Worm (Caenorhabditis elegans) whole organism, L4 larva: ENCODE measurements around the gene meg-3.
A peak's percentile ranks its signal among the peaks of the same experiment; 100 is the strongest.

Experiments used
- D1046.2 ChIP-seq: fragments of 200-800 bp; sonication (Bioruptor generic); IDR thresholded peaks from 2 replicates; pipeline ENCODE4 v1.3.6; 2022; ENCODE audit warnings: missing genetic modification characterization, missing compliant biosample characterization
- F26F4.8 ChIP-seq: fragments of 200-800 bp; sonication (Bioruptor generic); conservative IDR thresholded peaks from 2 replicates; pipeline ENCODE4 v1.3.6; 2022; ENCODE audit warnings: missing genetic modification characterization, missing compliant biosample characterization
- T26A8.4 ChIP-seq: fragments of 200-800 bp; sonication (Bioruptor generic); IDR thresholded peaks from 2 replicates; pipeline ENCODE4 v1.3.6; 2022; ENCODE audit warnings: missing genetic modification characterization, missing compliant biosample characterization
- Y105C5A.15 ChIP-seq: fragments of 200-800 bp; sonication (Bioruptor generic); IDR thresholded peaks from 2 replicates; pipeline ENCODE4 v1.3.6; 2022; ENCODE audit warnings: missing genetic modification characterization, missing compliant biosample characterization
- ZK337.2 ChIP-seq: fragments of 200-800 bp; sonication (Bioruptor generic); IDR thresholded peaks from 2 replicates; pipeline ENCODE4 v1.3.6; 2022; ENCODE audit warnings: missing genetic modification reagents, missing genetic modification characterization, missing compliant biosample characterization
- aha-1 ChIP-seq: fragments of 150-350 bp; peaks from one replicate; lab custom pipeline; 2014; ENCODE audit warnings: missing biosample characterization, missing genetic modification characterization
- ceh-44 ChIP-seq: fragments of 200-800 bp; sonication (Bioruptor generic); IDR thresholded peaks from 2 replicates; pipeline ENCODE4 v1.3.6; 2022; ENCODE audit warnings: missing genetic modification reagents, missing genetic modification characterization, missing compliant biosample characterization
- daf-16 ChIP-seq, 3 experiments: sonication (generic microtip); optimal IDR thresholded peaks; 2 replicates each; lab custom pipeline; 2016 to 2017; ENCODE audit warnings: missing genetic modification characterization in 3 of 3, missing genetic modification reagents in 3 of 3, mild to moderate bottlenecking in 2 of 3, missing compliant biosample characterization in 2 of 3, missing biosample characterization in 1 of 3, moderate library complexity in 1 of 3
- dmd-6 ChIP-seq: fragments of 200-800 bp; sonication (Bioruptor generic); IDR thresholded peaks from 2 replicates; pipeline ENCODE4 v1.3.6; 2022; ENCODE audit warnings: missing genetic modification reagents, missing genetic modification characterization, missing compliant biosample characterization
- dmd-8 ChIP-seq: fragments of 200-800 bp; sonication (Bioruptor generic); IDR thresholded peaks from 2 replicates; pipeline ENCODE4 v1.3.6; 2022; ENCODE audit warnings: missing genetic modification characterization, missing compliant biosample characterization
- duxl-1 ChIP-seq: sonication (generic microtip); optimal IDR thresholded peaks from 2 replicates; lab custom pipeline; 2016; ENCODE audit warnings: mild to moderate bottlenecking, missing genetic modification characterization, moderate library complexity, missing compliant biosample characterization; ENCODE audit not compliant: poor library complexity
- dve-1 ChIP-seq: sonication (generic microtip); optimal IDR thresholded peaks from 2 replicates; lab custom pipeline; 2017; ENCODE audit warnings: antibody characterized with exemption, mild to moderate bottlenecking, missing genetic modification characterization, missing compliant biosample characterization; ENCODE audit not compliant: insufficient read depth
- hlh-11 ChIP-seq: fragments of 200-800 bp; sonication (Bioruptor generic); optimal IDR thresholded peaks from 2 replicates; lab custom pipeline; 2018; ENCODE audit warnings: mild to moderate bottlenecking, missing genetic modification characterization, missing compliant biosample characterization
- hlh-30 ChIP-seq: sonication (generic microtip); optimal IDR thresholded peaks from 2 replicates; lab custom pipeline; 2017; ENCODE audit warnings: antibody characterized with exemption, mild to moderate bottlenecking, missing genetic modification characterization, missing compliant biosample characterization; ENCODE audit not compliant: insufficient read depth
- lim-7 ChIP-seq: fragments of 200-800 bp; sonication (Bioruptor generic); IDR thresholded peaks from 2 replicates; pipeline ENCODE4 v1.3.6; 2022; ENCODE audit warnings: missing genetic modification characterization, missing compliant biosample characterization
- lin-1 ChIP-seq: fragments of 200-800 bp; sonication (Bioruptor generic); IDR thresholded peaks from 2 replicates; pipeline ENCODE4 v1.3.6; 2022; ENCODE audit warnings: missing genetic modification reagents, missing genetic modification characterization, missing compliant biosample characterization
- lin-29 ChIP-seq: fragments of 200-800 bp; sonication (Bioruptor generic); IDR thresholded peaks from 2 replicates; pipeline ENCODE4 v1.3.6; 2022; ENCODE audit warnings: missing genetic modification reagents, missing genetic modification characterization, missing compliant biosample characterization
- lir-3 ChIP-seq: sonication (generic microtip); optimal IDR thresholded peaks from 2 replicates; lab custom pipeline; 2016; ENCODE audit warnings: mild to moderate bottlenecking, missing genetic modification characterization, missing compliant biosample characterization
- lsy-2 ChIP-seq, 2 experiments: fragments of 150-350 bp in 1 of 2; sonication (generic microtip) in 1 of 2; optimal IDR thresholded peaks; 2 replicates each; lab custom pipeline; 2014 to 2017; ENCODE audit warnings: missing biosample characterization in 2 of 2, missing genetic modification characterization in 2 of 2
- madf-9 ChIP-seq: fragments of 200-800 bp; sonication (Bioruptor generic); conservative IDR thresholded peaks from 2 replicates; pipeline ENCODE4 v1.3.6; 2022; ENCODE audit warnings: missing genetic modification reagents, missing genetic modification characterization, missing compliant biosample characterization
- mdt-29 ChIP-seq: fragments of 200-800 bp; sonication (Bioruptor generic); IDR thresholded peaks from 2 replicates; pipeline ENCODE4 v1.3.6; 2022; ENCODE audit warnings: missing genetic modification reagents, missing genetic modification characterization, missing compliant biosample characterization
- mes-2 ChIP-seq: sonication (generic microtip); optimal IDR thresholded peaks from 2 replicates; lab custom pipeline; 2016; ENCODE audit warnings: missing genotype, mild to moderate bottlenecking, missing genetic modification characterization, missing compliant biosample characterization; ENCODE audit not compliant: poor library complexity, severe bottlenecking
- mxl-3 ChIP-seq: fragments of 200-800 bp; sonication (Bioruptor generic); optimal IDR thresholded peaks from 2 replicates; lab custom pipeline; 2018; ENCODE audit warnings: mild to moderate bottlenecking, missing genetic modification characterization, missing compliant biosample characterization
- nhr-10 ChIP-seq: fragments of 150-350 bp; optimal IDR thresholded peaks from 2 replicates; lab custom pipeline; 2014; ENCODE audit warnings: missing biosample characterization, missing genetic modification characterization
- nhr-28 ChIP-seq: fragments of 150-350 bp; optimal IDR thresholded peaks from 2 replicates; lab custom pipeline; 2014; ENCODE audit warnings: missing biosample characterization, missing genetic modification characterization
- nhr-41 ChIP-seq: fragments of 200-800 bp; sonication (Bioruptor generic); IDR thresholded peaks from 2 replicates; pipeline ENCODE4 v1.3.6; 2022; ENCODE audit warnings: missing genetic modification reagents, missing genetic modification characterization, missing compliant biosample characterization
- nhr-77 ChIP-seq: fragments of 150-350 bp; optimal IDR thresholded peaks from 2 replicates; lab custom pipeline; 2014; ENCODE audit warnings: missing biosample characterization, missing genetic modification characterization
- php-3 ChIP-seq: fragments of 200-800 bp; sonication (Bioruptor generic); IDR thresholded peaks from 2 replicates; pipeline ENCODE4 v1.3.6; 2022; ENCODE audit warnings: missing genetic modification reagents, missing genetic modification characterization, missing compliant biosample characterization
- pqm-1 ChIP-seq: sonication (generic microtip); optimal IDR thresholded peaks from 2 replicates; lab custom pipeline; 2017; ENCODE audit warnings: missing biosample characterization, missing genetic modification characterization
- set-16 ChIP-seq: fragments of 200-800 bp; sonication (Bioruptor generic); IDR thresholded peaks from 2 replicates; pipeline ENCODE4 v1.3.6; 2022; ENCODE audit warnings: missing genetic modification reagents, missing genetic modification characterization, missing compliant biosample characterization
- tra-1 ChIP-seq: fragments of 200-800 bp; sonication (Bioruptor generic); IDR thresholded peaks from 2 replicates; pipeline ENCODE4 v1.3.6; 2022; ENCODE audit warnings: missing genetic modification reagents, missing genetic modification characterization, missing compliant biosample characterization
- unc-130 ChIP-seq: sonication (generic microtip); optimal IDR thresholded peaks from 2 replicates; lab custom pipeline; 2016; ENCODE audit warnings: missing genetic modification reagents, missing genetic modification characterization, missing compliant biosample characterization
- zip-11 ChIP-seq: fragments of 200-800 bp; sonication (Bioruptor generic); IDR thresholded peaks from 2 replicates; pipeline ENCODE4 v1.3.6; 2022; ENCODE audit warnings: missing genetic modification characterization, missing compliant biosample characterization
- zip-2 ChIP-seq: fragments of 150-350 bp; optimal IDR thresholded peaks from 2 replicates; lab custom pipeline; 2014; ENCODE audit warnings: missing biosample characterization, missing genetic modification characterization

The meg-3 gene

DNA sequence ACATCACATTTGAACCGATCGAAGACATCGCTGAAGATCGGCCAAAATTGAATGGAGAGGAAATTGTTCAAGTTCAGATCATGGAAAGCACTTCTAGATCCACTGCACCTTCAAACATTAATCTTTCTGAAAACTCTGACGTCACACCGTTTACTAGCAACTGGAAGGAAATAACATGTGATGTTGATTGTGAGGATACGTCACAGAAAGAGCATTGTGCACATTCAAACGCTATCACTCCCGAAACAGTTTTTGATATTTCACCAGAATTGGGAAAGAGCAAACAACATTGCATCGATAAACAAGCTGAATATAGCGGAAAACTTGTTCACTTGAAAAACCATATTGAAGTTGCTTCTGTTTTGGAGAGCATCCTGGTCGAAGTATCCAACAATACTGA lies 32.2 kb upstream of the meg-3 start:
- TF ChIP-seq aha-1 (tag; lab: Kevin White, UChicago): no peak
- no peak for TF ChIP-seq ZK337.2
- TF ChIP-seq dmd-8 (GFP tag; lab: Robert Waterston, UW): no peak
- peak; percentile 29 for TF ChIP-seq dve-1 (tag; lab: Kevin White, UChicago)
- TF ChIP-seq pqm-1 (tag; lab: Kevin White, UChicago): peak; percentile 45
- TF ChIP-seq mxl-3: no peak
- peak; percentile 56 for TF ChIP-seq nhr-28 (tag; lab: Kevin White, UChicago)
- TF ChIP-seq daf-16 (GFP tag; optimal IDR thresholded peaks at IDR 0.05; lab: Kevin White, UChicago): no peak
- TF ChIP-seq daf-16 (tag; optimal IDR thresholded peaks at IDR 0.05; lab: Kevin White, UChicago): peak; percentile 95
- no peak for TF ChIP-seq zip-11 (GFP tag; lab: Robert Waterston, UW)
- TF ChIP-seq set-16 (GFP tag; lab: Robert Waterston, UW): no peak
- peak; percentile 55 for TF ChIP-seq nhr-77 (tag; lab: Kevin White, UChicago)
- no peak for TF ChIP-seq lin-1 (GFP tag; lab: Robert Waterston, UW)
- TF ChIP-seq lir-3 (tag; lab: Kevin White, UChicago): no peak
- no peak for TF ChIP-seq zip-2 (tag; lab: Kevin White, UChicago)
- TF ChIP-seq madf-9 (GFP tag; lab: Robert Waterston, UW): no peak
- TF ChIP-seq D1046.2 (GFP tag; lab: Robert Waterston, UW): no peak
- TF ChIP-seq, all 104 proteins: peak for 5

DNA sequence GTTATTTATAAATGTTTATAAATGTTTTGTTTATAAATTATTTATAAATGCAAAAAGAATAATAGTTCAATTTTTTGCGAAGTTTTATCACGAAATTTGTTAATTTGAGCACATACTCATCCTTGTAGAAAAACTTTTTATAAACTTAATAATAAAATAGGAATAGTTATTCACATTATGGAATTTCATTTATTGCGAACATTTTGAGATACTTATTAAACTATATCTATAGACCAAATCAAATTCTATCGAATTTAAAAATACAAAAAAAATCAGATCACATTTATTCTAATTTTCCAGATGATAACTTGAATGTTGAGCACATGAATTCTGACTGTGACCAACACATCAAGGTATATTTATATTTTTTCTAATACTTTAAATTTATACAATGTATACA lies 29.4 kb upstream of the meg-3 start, which contains the start of gene Y102A11A.3:
Gene Y102A11A.3, plus strand, starts transcription at position 301 of the 400 bp plus-strand sequence.
- TF ChIP-seq mes-2 (no peak), nhr-10 (tag; lab: Kevin White, UChicago) (no peak), duxl-1 (tag; lab: Kevin White, UChicago) (no peak), F26F4.8 (GFP tag; lab: Robert Waterston, UW) (no peak), hlh-30 (tag; lab: Kevin White, UChicago) (no peak), unc-130 (no peak), nhr-41 (GFP tag; lab: Robert Waterston, UW) (no peak), mdt-29 (GFP tag; lab: Robert Waterston, UW) (no peak), dve-1 (tag; lab: Kevin White, UChicago) (no peak), lim-7 (GFP tag; lab: Robert Waterston, UW) (no peak), Y105C5A.15 (GFP tag; lab: Robert Waterston, UW) (no peak), ceh-44 (GFP tag; lab: Robert Waterston, UW) (no peak), madf-9 (GFP tag; lab: Robert Waterston, UW) (no peak), lin-29 (GFP tag; lab: Robert Waterston, UW) (no peak), T26A8.4 (GFP tag; lab: Robert Waterston, UW) (no peak)

DNA sequence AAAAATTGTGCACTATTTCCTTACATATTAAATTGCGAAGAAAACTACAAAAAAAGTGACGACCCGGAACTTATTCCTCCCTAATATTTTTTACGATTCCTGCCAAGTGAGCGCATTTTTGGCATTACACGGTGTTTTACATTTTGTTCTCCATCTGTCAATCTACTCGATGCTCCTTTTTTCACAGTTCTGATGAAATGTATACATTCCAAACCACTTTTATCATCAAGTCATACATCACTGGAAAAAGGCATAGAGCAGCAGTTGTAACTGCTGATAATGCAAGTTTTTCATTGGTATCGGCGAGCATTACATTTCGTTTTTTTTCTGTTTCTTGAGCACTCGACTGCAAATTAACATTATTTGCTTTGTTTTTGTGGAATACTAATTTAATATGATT lies 28.8 kb upstream of the meg-3 start:
- TF ChIP-seq php-3 (GFP tag; lab: Robert Waterston, UW) (peak; percentile 70), dmd-6 (GFP tag; lab: Robert Waterston, UW) (peak; percentile 72), mes-2 (peak; percentile 31), hlh-11 (tag; lab: Kevin White, UChicago) (peak; percentile 44), nhr-28 (tag; lab: Kevin White, UChicago) (peak; percentile 49), daf-16 (GFP tag; optimal IDR thresholded peaks at IDR 0.05; lab: Kevin White, UChicago) (no peak), daf-16 (tag; optimal IDR thresholded peaks at IDR 0.05; lab: Kevin White, UChicago) (peak; percentile 35), zip-2 (tag; lab: Kevin White, UChicago) (no peak), lsy-2 (tag; optimal IDR thresholded peaks at IDR 0.05; lab: Kevin White, UChicago) (no peak), nhr-10 (tag; lab: Kevin White, UChicago) (no peak), tra-1 (0 out of 2 replicates have a peak, but pooled peaks have one; percentile 60), hlh-30 (tag; lab: Kevin White, UChicago) (peak; percentile 21), dve-1 (tag; lab: Kevin White, UChicago) (peak; percentile 19), pqm-1 (tag; lab: Kevin White, UChicago) (peak; percentile 91)
